Worm (Caenorhabditis elegans) whole organism, mixed stage, embryonic: ENCODE data around the gene F38E1.3.

ENCODE experiments used
- blmp-1 ChIP-seq: fragments of 150-350 bp; optimal IDR thresholded peaks from 2 replicates; lab custom pipeline; 2014; ENCODE audit warnings: missing biosample characterization, missing genetic modification characterization
- ceh-39 ChIP-seq: fragments of 150-350 bp; optimal IDR thresholded peaks from 2 replicates; lab custom pipeline; 2014; ENCODE audit warnings: missing biosample characterization, missing genetic modification characterization
- ces-1 ChIP-seq: fragments of 150-350 bp; optimal IDR thresholded peaks from 2 replicates; lab custom pipeline; 2014; ENCODE audit warnings: missing biosample characterization, missing genetic modification reagents, missing genetic modification characterization
- elt-1 ChIP-seq: sonication (generic microtip); optimal IDR thresholded peaks from 2 replicates; lab custom pipeline; 2017; ENCODE audit warnings: missing genetic modification characterization, mild to moderate bottlenecking, missing compliant biosample characterization, antibody characterized with exemption, moderate library complexity, borderline replicate concordance; ENCODE audit not compliant: insufficient read depth
- elt-3 ChIP-seq: fragments of 150-350 bp; optimal IDR thresholded peaks from 2 replicates; lab custom pipeline; 2014; ENCODE audit warnings: missing biosample characterization, missing genetic modification characterization
- lin-13 ChIP-seq: fragments of 150-350 bp; optimal IDR thresholded peaks from 2 replicates; lab custom pipeline; 2014; ENCODE audit warnings: missing biosample characterization, missing genetic modification characterization
- mep-1 ChIP-seq: fragments of 150-350 bp; optimal IDR thresholded peaks from 2 replicates; lab custom pipeline; 2017; ENCODE audit warnings: missing biosample characterization, missing genetic modification reagents, missing genetic modification characterization, inconsistent platforms
- nhr-12 ChIP-seq: fragments of 150-350 bp; optimal IDR thresholded peaks from 2 replicates; lab custom pipeline; 2014; ENCODE audit warnings: missing biosample characterization, missing genetic modification characterization
- nhr-237 ChIP-seq: fragments of 150-350 bp; optimal IDR thresholded peaks from 2 replicates; lab custom pipeline; 2014; ENCODE audit warnings: missing biosample characterization, missing genetic modification characterization
- pha-4 ChIP-seq: fragments of 150-350 bp; optimal IDR thresholded peaks from 2 replicates; lab custom pipeline; 2018; ENCODE audit warnings: missing biosample characterization, missing genetic modification reagents, missing genetic modification characterization
- ztf-11 ChIP-seq: fragments of 150-350 bp; optimal IDR thresholded peaks from 2 replicates; lab custom pipeline; 2014; ENCODE audit warnings: missing biosample characterization, missing genetic modification characterization

DNA sequence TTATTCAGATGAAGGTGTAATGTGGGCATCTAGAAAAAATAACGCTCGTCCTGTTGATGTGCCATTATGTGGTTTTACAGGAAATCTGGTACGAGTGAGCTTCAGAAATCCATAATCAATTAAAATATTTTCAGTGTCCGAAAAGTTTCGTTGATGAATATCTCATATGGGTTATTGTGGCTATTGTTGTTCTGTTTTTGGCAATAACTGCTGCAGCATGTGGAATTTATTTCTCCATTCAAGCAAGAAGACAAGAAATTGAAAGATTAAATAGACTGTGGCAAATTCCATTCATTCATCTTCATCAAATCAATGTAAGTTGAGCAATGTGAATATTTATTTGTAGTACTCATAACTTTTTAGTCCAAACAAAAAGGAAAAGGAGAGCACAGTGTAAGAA, 13.4 kb downstream of the F38E1.3 start:
- TF ChIP-seq blmp-1 (tag; lab: Kevin White, UChicago) (no peak), elt-1 (tag; lab: Kevin White, UChicago) (no peak), pha-4 (tag; lab: Kevin White, UChicago) (no peak), mep-1 (no peak), nhr-12 (tag; lab: Kevin White, UChicago) (no peak), ceh-39 (no peak), ces-1 (no peak), ztf-11 (tag; lab: Kevin White, UChicago) (no peak), lin-13 (tag; lab: Kevin White, UChicago) (no peak), nhr-237 (no peak), elt-3 (tag; lab: Kevin White, UChicago) (no peak)
